Comparison of ENCODE assay signal across 2 fruit fly cellular contexts in genomic region chrX:20826147-20826546, dm6.
TF ChIP-seq lines count a peak whose summit lies in the region.

No protein-coding gene starts in this region.

- TF ChIP-seq CTCF in whole organism, embryonic (GFP tag; optimal IDR thresholded peaks at IDR 0.05; lab: Kevin White, UChicago) = no peak

TF ChIP-seq in whole organism, embryonic, 481 proteins besides CTCF, POLR2A, EP300 and RAD21:
- no peak for TF ChIP-seq CG12071 (GFP tag; optimal IDR thresholded peaks at IDR 0.05; lab: Kevin White, UChicago)
- TF ChIP-seq D (optimal IDR thresholded peaks at IDR 0.05; lab: Kevin White, UChicago) = no peak
- TF ChIP-seq D (GFP tag; optimal IDR thresholded peaks at IDR 0.05; lab: Kevin White, UChicago) = no peak
- no peak for TF ChIP-seq Poxn (GFP tag; IDR thresholded peaks at IDR 0.05; lab: Robert Waterston, UW)
- TF ChIP-seq CG15696 (tag; optimal IDR thresholded peaks at IDR 0.05; lab: Kevin White, UChicago) = no peak
- no peak for TF ChIP-seq CG8281 (tag; optimal IDR thresholded peaks at IDR 0.05; lab: Kevin White, UChicago)
- TF ChIP-seq Side (GFP tag; optimal IDR thresholded peaks at IDR 0.05; lab: Kevin White, UChicago) = no peak
- TF ChIP-seq sna (GFP tag; IDR thresholded peaks at IDR 0.05; lab: Robert Waterston, UW; ENCODE audit: partially characterized antibody) = no peak
- peak; percentile 86 for TF ChIP-seq Hr39 (optimal IDR thresholded peaks at IDR 0.05; lab: Kevin White, UChicago)

TF ChIP-seq in whole organism, wandering third instar larva, 38 proteins besides CTCF, POLR2A, EP300 and RAD21:
- TF ChIP-seq Vsx2 (GFP tag; optimal IDR thresholded peaks at IDR 0.05; lab: Kevin White, UChicago; ENCODE audit: partially characterized antibody) (no peak), Dfd (GFP tag; optimal IDR thresholded peaks at IDR 0.05; lab: Kevin White, UChicago) (peak; percentile 97)

Comparison
In these comparisons a context has a peak if more than half of its experiments do, and no peak if none do; other contexts are left out.
1. Of the 10 proteins assayed by ChIP-seq in both whole organism, embryonic and whole organism, wandering third instar larva: peak only in whole organism, embryonic: none; only in whole organism, wandering third instar larva: Dfd; in both: none; in neither: 9.